Worm (Caenorhabditis elegans) whole organism, L4 larva: ENCODE results near the gene vab-19.
A peak's percentile ranks its signal among the peaks of the same experiment; 100 is the strongest.

ENCODE experiments used
- D1046.2 ChIP-seq: fragments of 200-800 bp; sonication (Bioruptor generic); IDR thresholded peaks from 2 replicates; pipeline ENCODE4 v1.3.6; 2022; ENCODE audit warnings: missing genetic modification characterization, missing compliant biosample characterization
- F37D6.2 ChIP-seq: sonication (generic microtip); optimal IDR thresholded peaks from 2 replicates; lab custom pipeline; 2016; ENCODE audit warnings: mild to moderate bottlenecking, missing genetic modification characterization, missing compliant biosample characterization
- T20F7.1 ChIP-seq: fragments of 200-800 bp; sonication (Bioruptor generic); optimal IDR thresholded peaks from 2 replicates; lab custom pipeline; 2018; ENCODE audit warnings: mild to moderate bottlenecking, missing genetic modification characterization, missing compliant biosample characterization
- T26A8.4 ChIP-seq: fragments of 200-800 bp; sonication (Bioruptor generic); IDR thresholded peaks from 2 replicates; pipeline ENCODE4 v1.3.6; 2022; ENCODE audit warnings: missing genetic modification characterization, missing compliant biosample characterization
- Y48G9A.11 ChIP-seq: fragments of 200-800 bp; sonication (Bioruptor generic); IDR thresholded peaks from 2 replicates; pipeline ENCODE4 v1.3.6; 2022; ENCODE audit warnings: missing genetic modification reagents, missing genetic modification characterization, missing compliant biosample characterization
- Y5F2A.4 ChIP-seq: fragments of 200-800 bp; sonication (Bioruptor generic); optimal IDR thresholded peaks from 2 replicates; lab custom pipeline; 2018; ENCODE audit warnings: mild to moderate bottlenecking, missing genetic modification characterization, missing compliant biosample characterization
- Y75B8A.6 ChIP-seq: fragments of 200-800 bp; sonication (Bioruptor generic); IDR thresholded peaks from 2 replicates; pipeline ENCODE4 v1.3.6; 2022; ENCODE audit warnings: missing genetic modification reagents, missing genetic modification characterization, missing compliant biosample characterization
- ZK337.2 ChIP-seq: fragments of 200-800 bp; sonication (Bioruptor generic); IDR thresholded peaks from 2 replicates; pipeline ENCODE4 v1.3.6; 2022; ENCODE audit warnings: missing genetic modification reagents, missing genetic modification characterization, missing compliant biosample characterization
- ZK546.5 ChIP-seq, 2 experiments: sonication (generic microtip); optimal IDR thresholded peaks; 2 replicates each; lab custom pipeline; 2017; ENCODE audit warnings: missing biosample characterization in 2 of 2, missing genetic modification characterization in 2 of 2
- aly-2 ChIP-seq: sonication (generic microtip); optimal IDR thresholded peaks from 2 replicates; lab custom pipeline; 2018; ENCODE audit warnings: missing biosample characterization, missing genetic modification characterization
- arid-1 ChIP-seq: fragments of 200-800 bp; sonication (Bioruptor generic); conservative IDR thresholded peaks from 2 replicates; pipeline ENCODE4 v1.3.6; 2022; ENCODE audit warnings: missing genetic modification reagents, missing genetic modification characterization, missing compliant biosample characterization
- ceh-62 ChIP-seq: sonication (generic microtip); optimal IDR thresholded peaks from 2 replicates; lab custom pipeline; 2017; ENCODE audit warnings: missing biosample characterization, missing genetic modification characterization
- ceh-82 ChIP-seq: sonication (generic microtip); optimal IDR thresholded peaks from 2 replicates; lab custom pipeline; 2017; ENCODE audit warnings: missing biosample characterization, missing genetic modification characterization
- ctbp-1 ChIP-seq: fragments of 200-800 bp; sonication (Bioruptor generic); IDR thresholded peaks from 2 replicates; pipeline ENCODE4 v1.3.6; 2022; ENCODE audit warnings: missing genetic modification reagents, missing genetic modification characterization, missing compliant biosample characterization
- daf-16 ChIP-seq, 3 experiments: sonication (generic microtip); optimal IDR thresholded peaks; 2 replicates each; lab custom pipeline; 2016 to 2017; ENCODE audit warnings: missing genetic modification characterization in 3 of 3, missing genetic modification reagents in 3 of 3, mild to moderate bottlenecking in 2 of 3, missing compliant biosample characterization in 2 of 3, missing biosample characterization in 1 of 3, moderate library complexity in 1 of 3
- dve-1 ChIP-seq: sonication (generic microtip); optimal IDR thresholded peaks from 2 replicates; lab custom pipeline; 2017; ENCODE audit warnings: antibody characterized with exemption, mild to moderate bottlenecking, missing genetic modification characterization, missing compliant biosample characterization; ENCODE audit not compliant: insufficient read depth
- hif-1 ChIP-seq, 2 experiments: sonication (generic microtip); optimal IDR thresholded peaks; 2 replicates each; lab custom pipeline; 2016 to 2017; ENCODE audit warnings: missing compliant biosample characterization in 2 of 2, missing genetic modification characterization in 2 of 2, missing genetic modification reagents in 2 of 2, missing genotype in 2 of 2, mild to moderate bottlenecking in 1 of 2
- hlh-30 ChIP-seq: sonication (generic microtip); optimal IDR thresholded peaks from 2 replicates; lab custom pipeline; 2017; ENCODE audit warnings: antibody characterized with exemption, mild to moderate bottlenecking, missing genetic modification characterization, missing compliant biosample characterization; ENCODE audit not compliant: insufficient read depth
- lin-13 ChIP-seq: fragments of 150-350 bp; optimal IDR thresholded peaks from 2 replicates; lab custom pipeline; 2014; ENCODE audit warnings: missing biosample characterization, missing genetic modification reagents, missing genetic modification characterization
- lir-3 ChIP-seq: sonication (generic microtip); optimal IDR thresholded peaks from 2 replicates; lab custom pipeline; 2016; ENCODE audit warnings: mild to moderate bottlenecking, missing genetic modification characterization, missing compliant biosample characterization
- lsy-2 ChIP-seq, 2 experiments: fragments of 150-350 bp in 1 of 2; sonication (generic microtip) in 1 of 2; optimal IDR thresholded peaks; 2 replicates each; lab custom pipeline; 2014 to 2017; ENCODE audit warnings: missing biosample characterization in 2 of 2, missing genetic modification characterization in 2 of 2
- madf-5 ChIP-seq, 2 experiments: fragments of 200-800 bp; sonication (Bioruptor generic); IDR thresholded peaks; 2 replicates each; pipeline ENCODE4 v1.3.6; 2022; ENCODE audit warnings: missing compliant biosample characterization in 2 of 2, missing genetic modification characterization in 2 of 2
- mdl-1 ChIP-seq, 2 experiments: fragments of 150-350 bp in 1 of 2; sonication (generic microtip) in 1 of 2; optimal IDR thresholded peaks; 2 replicates each; lab custom pipeline; 2014 to 2017; ENCODE audit warnings: missing biosample characterization in 2 of 2, missing genetic modification characterization in 2 of 2
- mep-1 ChIP-seq: fragments of 150-350 bp; sonication (generic microtip); optimal IDR thresholded peaks from 3 replicates; lab custom pipeline; 2014; ENCODE audit warnings: missing biosample characterization, missing genetic modification characterization
- mes-2 ChIP-seq: sonication (generic microtip); optimal IDR thresholded peaks from 2 replicates; lab custom pipeline; 2016; ENCODE audit warnings: missing genotype, mild to moderate bottlenecking, missing genetic modification characterization, missing compliant biosample characterization; ENCODE audit not compliant: poor library complexity, severe bottlenecking
- mxl-2 ChIP-seq: fragments of 200-800 bp; sonication (Bioruptor generic); conservative IDR thresholded peaks from 2 replicates; pipeline ENCODE4 v1.3.6; 2022; ENCODE audit warnings: missing genetic modification reagents, missing genetic modification characterization, missing compliant biosample characterization
- nhr-10 ChIP-seq: fragments of 150-350 bp; optimal IDR thresholded peaks from 2 replicates; lab custom pipeline; 2014; ENCODE audit warnings: missing biosample characterization, missing genetic modification characterization
- nhr-25 ChIP-seq: sonication (generic microtip); optimal IDR thresholded peaks from 2 replicates; lab custom pipeline; 2017; ENCODE audit warnings: missing genetic modification characterization, mild to moderate bottlenecking, missing compliant biosample characterization, antibody characterized with exemption, moderate library complexity, borderline replicate concordance; ENCODE audit not compliant: insufficient read depth
- nhr-28 ChIP-seq: fragments of 150-350 bp; optimal IDR thresholded peaks from 2 replicates; lab custom pipeline; 2014; ENCODE audit warnings: missing biosample characterization, missing genetic modification characterization
- nhr-42 ChIP-seq: fragments of 200-800 bp; sonication (Bioruptor generic); IDR thresholded peaks from 2 replicates; pipeline ENCODE4 v1.3.6; 2022; ENCODE audit warnings: missing genetic modification characterization, missing compliant biosample characterization
- nhr-48 ChIP-seq: sonication (generic microtip); optimal IDR thresholded peaks from 2 replicates; lab custom pipeline; 2016; ENCODE audit warnings: mild to moderate bottlenecking, missing genetic modification characterization, missing compliant biosample characterization
- pqm-1 ChIP-seq: sonication (generic microtip); optimal IDR thresholded peaks from 2 replicates; lab custom pipeline; 2017; ENCODE audit warnings: missing biosample characterization, missing genetic modification characterization
- rbr-2 ChIP-seq: sonication (generic microtip); optimal IDR thresholded peaks from 2 replicates; lab custom pipeline; 2016; ENCODE audit warnings: missing genotype, missing genetic modification characterization, missing compliant biosample characterization
- snpc-4 ChIP-seq: fragments of 150-350 bp; optimal IDR thresholded peaks from 2 replicates; lab custom pipeline; 2014; ENCODE audit warnings: missing biosample characterization, missing genetic modification characterization
- tra-1 ChIP-seq: fragments of 200-800 bp; sonication (Bioruptor generic); IDR thresholded peaks from 2 replicates; pipeline ENCODE4 v1.3.6; 2022; ENCODE audit warnings: missing genetic modification reagents, missing genetic modification characterization, missing compliant biosample characterization
- unc-39 ChIP-seq: sonication (generic microtip); optimal IDR thresholded peaks from 2 replicates; lab custom pipeline; 2017; ENCODE audit warnings: missing biosample characterization, missing genetic modification characterization
- zag-1 ChIP-seq: fragments of 150-350 bp; optimal IDR thresholded peaks from 2 replicates; lab custom pipeline; 2014; ENCODE audit warnings: missing biosample characterization, missing genetic modification characterization
- zfp-3 ChIP-seq: fragments of 200-800 bp; sonication (Bioruptor generic); conservative IDR thresholded peaks from 2 replicates; pipeline ENCODE4 v1.3.6; 2022; ENCODE audit warnings: missing genetic modification reagents, missing genetic modification characterization, missing compliant biosample characterization
- ztf-7 ChIP-seq: fragments of 150-350 bp; optimal IDR thresholded peaks from 2 replicates; lab custom pipeline; 2014; ENCODE audit warnings: missing biosample characterization, missing genetic modification characterization

Gene vab-19

DNA sequence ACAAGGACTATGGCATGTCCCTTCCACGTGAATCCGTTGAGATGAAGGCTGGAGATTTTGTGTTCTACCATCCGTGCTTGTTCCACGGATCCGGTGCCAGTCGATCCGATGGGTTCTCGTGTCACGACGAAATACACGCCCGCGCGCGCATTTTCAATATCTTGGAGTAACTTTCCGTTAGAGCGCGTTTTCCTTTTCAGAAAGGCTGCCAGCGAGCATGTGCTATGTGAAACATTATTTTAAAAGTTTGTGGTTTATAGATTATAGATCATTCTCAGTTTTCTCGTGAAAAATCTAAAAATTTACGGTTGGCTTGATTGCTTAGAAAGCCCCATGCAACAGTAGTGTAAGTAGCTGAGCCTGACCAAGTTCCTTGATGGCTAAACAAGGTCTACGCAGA lies 24.2 kb upstream of the vab-19 start, which contains the start of gene fbxc-20:
fbxc-20 (plus strand) TSS at position 301 of the 400 bp plus-strand sequence.
- no peak for TF ChIP-seq arid-1 (GFP tag; lab: Robert Waterston, UW)
- no peak for TF ChIP-seq lir-3 (tag; lab: Kevin White, UChicago)
- no peak for TF ChIP-seq pqm-1
- no peak for TF ChIP-seq madf-5 (GFP tag; IDR thresholded peaks at IDR 0.05; lab: Robert Waterston, UW)
- no peak for TF ChIP-seq T26A8.4 (GFP tag; lab: Robert Waterston, UW)
- no peak for TF ChIP-seq Y48G9A.11 (GFP tag; lab: Robert Waterston, UW)
- TF ChIP-seq T20F7.1 (GFP tag; lab: Kevin White, UChicago): no peak
- no peak for TF ChIP-seq Y5F2A.4 (GFP tag; lab: Kevin White, UChicago)
- no peak for TF ChIP-seq ceh-82 (tag; lab: Kevin White, UChicago)
- TF ChIP-seq nhr-25 (tag; lab: Kevin White, UChicago): no peak
- TF ChIP-seq D1046.2 (GFP tag; lab: Robert Waterston, UW): no peak
- TF ChIP-seq lin-13 (GFP tag; lab: Kevin White, UChicago): no peak
- no peak for TF ChIP-seq mxl-2 (GFP tag; lab: Robert Waterston, UW)
- TF ChIP-seq tra-1 (GFP tag; lab: Robert Waterston, UW): no peak
- TF ChIP-seq hif-1 (tag; optimal IDR thresholded peaks at IDR 0.05; lab: Kevin White, UChicago): no peak
- TF ChIP-seq nhr-48 (tag; lab: Kevin White, UChicago): no peak
- no peak for TF ChIP-seq nhr-42 (GFP tag; lab: Robert Waterston, UW)
- no peak for TF ChIP-seq zfp-3

DNA sequence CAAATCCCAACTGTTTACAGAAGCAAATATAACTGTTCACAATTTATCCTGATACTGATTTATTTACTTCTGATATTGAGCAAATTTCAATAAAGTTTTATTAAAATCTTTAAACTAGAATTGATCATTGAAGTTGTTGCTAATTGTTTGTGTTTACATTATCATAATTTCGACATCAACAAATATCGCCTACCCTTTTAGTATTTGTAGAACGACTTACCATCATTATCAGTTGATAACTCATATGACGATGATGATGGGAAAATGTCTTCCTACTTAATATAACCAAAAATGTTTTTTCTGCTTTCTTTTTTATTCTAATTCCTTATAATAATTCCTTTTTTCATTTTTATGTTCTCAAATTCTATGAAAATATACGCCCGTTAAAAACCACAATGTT lies 22.4 kb upstream of the vab-19 start:
- TF ChIP-seq nhr-10 (no peak), snpc-4 (tag; lab: Kevin White, UChicago) (no peak), madf-5 (GFP tag; IDR thresholded peaks at IDR 0.05; lab: Robert Waterston, UW) (no peak), hlh-30 (tag; lab: Kevin White, UChicago) (peak; percentile 7), ztf-7 (tag; lab: Kevin White, UChicago) (peak; percentile 96), ceh-62 (tag; lab: Kevin White, UChicago) (no peak), T20F7.1 (GFP tag; lab: Kevin White, UChicago) (no peak), dve-1 (tag; lab: Kevin White, UChicago) (peak; percentile 22), rbr-2 (tag; lab: Kevin White, UChicago) (no peak), mes-2 (no peak), mdl-1 (tag; optimal IDR thresholded peaks at IDR 0.05; lab: Kevin White, UChicago) (no peak), Y5F2A.4 (GFP tag; lab: Kevin White, UChicago) (no peak), mep-1 (peak; percentile 53), lsy-2 (tag; optimal IDR thresholded peaks at IDR 0.05; lab: Kevin White, UChicago) (peak in 1 of 2 experiments; percentile 44), arid-1 (GFP tag; lab: Robert Waterston, UW) (no peak), F37D6.2 (tag; lab: Kevin White, UChicago) (no peak), Y48G9A.11 (GFP tag; lab: Robert Waterston, UW) (no peak), nhr-25 (tag; lab: Kevin White, UChicago) (no peak), ctbp-1 (no peak), aly-2 (tag; lab: Kevin White, UChicago) (no peak), Y75B8A.6 (no peak), zag-1 (tag; lab: Kevin White, UChicago) (no peak), nhr-28 (tag; lab: Kevin White, UChicago) (no peak), ZK337.2 (no peak), ZK546.5 (tag; optimal IDR thresholded peaks at IDR 0.05; lab: Kevin White, UChicago) (no peak), daf-16 (GFP tag; optimal IDR thresholded peaks at IDR 0.05; lab: Kevin White, UChicago) (no peak), daf-16 (tag; optimal IDR thresholded peaks at IDR 0.05; lab: Kevin White, UChicago) (peak; percentile 99), unc-39 (tag; lab: Kevin White, UChicago) (no peak)
- TF ChIP-seq, all 104 proteins: peak for 6
